Worm (Caenorhabditis elegans) whole organism, midembryonic: Measurements from ENCODE around the gene kbp-3.

ENCODE experiments used
- T22C8.4 ChIP-seq: fragments of 200-800 bp; sonication (Bioruptor generic); IDR thresholded peaks from 2 replicates; pipeline ENCODE4 v1.3.6; 2022; ENCODE audit warnings: missing genetic modification characterization, missing compliant biosample characterization
- cog-1 ChIP-seq: sonication (generic microtip); optimal IDR thresholded peaks from 2 replicates; lab custom pipeline; 2016; ENCODE audit warnings: missing genetic modification characterization, missing compliant biosample characterization
- klf-2 ChIP-seq: fragments of 200-800 bp; sonication (Bioruptor generic); conservative IDR thresholded peaks from 2 replicates; pipeline ENCODE4 v1.3.6; 2022; ENCODE audit warnings: missing genetic modification reagents, missing genetic modification characterization, missing compliant biosample characterization
- med-1 ChIP-seq: sonication (generic microtip); optimal IDR thresholded peaks from 2 replicates; lab custom pipeline; 2017; ENCODE audit warnings: missing genetic modification characterization, mild to moderate bottlenecking, missing compliant biosample characterization, antibody characterized with exemption, missing genetic modification reagents; ENCODE audit not compliant: insufficient read depth
- ref-1 ChIP-seq: fragments of 200-800 bp; sonication (Bioruptor generic); conservative IDR thresholded peaks from 2 replicates; pipeline ENCODE4 v1.3.6; 2022; ENCODE audit warnings: missing genetic modification reagents, missing genetic modification characterization, missing compliant biosample characterization
- tab-1 ChIP-seq: fragments of 200-800 bp; sonication (Bioruptor generic); IDR thresholded peaks from 2 replicates; pipeline ENCODE4 v1.3.6; 2022; ENCODE audit warnings: missing genetic modification characterization, missing compliant biosample characterization
- ztf-23 ChIP-seq: fragments of 200-800 bp; sonication (Bioruptor generic); IDR thresholded peaks from 2 replicates; pipeline ENCODE4 v1.3.6; 2022; ENCODE audit warnings: missing genetic modification reagents, missing genetic modification characterization, missing compliant biosample characterization
- ztf-29 ChIP-seq: fragments of 200-800 bp; sonication (Bioruptor generic); IDR thresholded peaks from 2 replicates; pipeline ENCODE4 v1.3.6; 2022; ENCODE audit warnings: missing genetic modification reagents, missing genetic modification characterization, missing compliant biosample characterization

DNA sequence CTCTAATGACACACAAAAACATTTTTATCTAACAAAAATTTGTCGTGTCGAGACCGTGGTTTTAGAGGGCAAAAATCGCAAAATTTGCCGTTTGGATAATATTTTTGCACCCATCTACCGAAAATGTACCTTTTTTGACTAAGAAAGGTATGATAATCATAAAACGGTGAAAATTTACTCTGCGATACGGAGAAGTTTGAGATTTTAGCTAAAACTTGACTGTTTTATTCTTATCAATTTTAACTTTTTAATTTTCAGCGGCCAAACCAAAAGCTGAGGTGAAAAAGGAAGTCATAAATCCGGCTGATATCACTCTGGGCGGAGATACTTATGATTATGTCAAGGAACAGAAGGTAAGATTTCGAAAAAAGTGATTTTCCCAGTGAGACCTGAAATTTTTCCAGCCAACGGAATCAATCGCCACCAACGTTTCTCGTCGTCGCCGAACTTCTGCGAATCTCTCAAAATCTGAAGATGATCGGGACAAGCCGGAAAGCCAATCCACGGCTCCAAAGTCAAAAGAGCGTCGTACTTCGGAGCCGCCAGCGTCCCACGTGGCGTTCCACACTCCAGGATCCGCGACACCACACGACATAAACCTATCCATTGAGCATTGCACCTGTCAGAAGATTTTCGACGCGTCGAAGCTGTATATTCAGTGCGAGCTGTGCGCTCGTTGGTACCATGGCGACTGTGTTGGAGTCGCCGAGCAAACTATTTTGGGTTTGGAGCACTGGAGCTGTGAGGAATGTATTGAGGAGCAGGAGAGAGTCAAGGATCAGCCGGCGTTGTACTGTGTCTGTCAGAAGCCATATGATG, 16.4 kb upstream of the kbp-3 start:
- TF ChIP-seq cog-1 (tag; lab: Kevin White, UChicago) = no peak
- TF ChIP-seq T22C8.4 (GFP tag; lab: Robert Waterston, UW) = no peak
- TF ChIP-seq ztf-23 (GFP tag; lab: Robert Waterston, UW) = no peak
- no peak for TF ChIP-seq ref-1 (GFP tag; lab: Robert Waterston, UW)
- no peak for TF ChIP-seq klf-2 (GFP tag; lab: Robert Waterston, UW)
- TF ChIP-seq tab-1 (GFP tag; lab: Robert Waterston, UW) = no peak
- TF ChIP-seq med-1 (GFP tag; lab: Kevin White, UChicago) = no peak
- no peak for TF ChIP-seq ztf-29 (GFP tag; lab: Robert Waterston, UW)
